Fruit fly (Drosophila melanogaster) whole organism, prepupa: Measurements from ENCODE around the gene htk.
A peak's percentile ranks its signal among the peaks of the same experiment; 100 is the strongest.

Source experiments
- CG11294 ChIP-seq: fragments of 200-800 bp; sonication (Bioruptor generic); IDR thresholded peaks from 2 replicates; pipeline ENCODE4 v1.3.6; 2022; ENCODE audit warnings: missing biosample characterization, missing genetic modification characterization
- CG11762 ChIP-seq: fragments of 200-800 bp; sonication (Bioruptor generic); optimal IDR thresholded peaks from 3 replicates; lab custom pipeline; 2016; ENCODE audit warnings: missing biosample characterization, missing genetic modification characterization; ENCODE audit not compliant: insufficient read depth
- CG16779 ChIP-seq: fragments of 200-800 bp; sonication (Bioruptor generic); optimal IDR thresholded peaks from 3 replicates; lab custom pipeline; 2017; ENCODE audit warnings: missing biosample characterization, mild to moderate bottlenecking, missing genetic modification characterization
- CG34406 ChIP-seq: fragments of 200-800 bp; sonication (Bioruptor generic); optimal IDR thresholded peaks from 3 replicates; lab custom pipeline; 2016; ENCODE audit warnings: missing biosample characterization, missing genetic modification characterization
- CG6163 ChIP-seq: fragments of 200-800 bp; sonication (Bioruptor generic); IDR thresholded peaks from 3 replicates; pipeline ENCODE4 v1.3.6; 2022; ENCODE audit warnings: missing biosample characterization, missing genetic modification characterization
- CG6808 ChIP-seq: fragments of 200-800 bp; sonication (Bioruptor generic); optimal IDR thresholded peaks from 3 replicates; lab custom pipeline; 2017; ENCODE audit warnings: missing biosample characterization, missing genetic modification characterization, mild to moderate bottlenecking, moderate library complexity, missing genetic modification reagents
- CG6854 ChIP-seq: fragments of 200-800 bp; sonication (Bioruptor generic); optimal IDR thresholded peaks from 2 replicates; lab custom pipeline; 2017; ENCODE audit warnings: missing biosample characterization, mild to moderate bottlenecking, missing genetic modification characterization
- CG7368 ChIP-seq: fragments of 200-800 bp; sonication (Bioruptor generic); optimal IDR thresholded peaks from 3 replicates; lab custom pipeline; 2016; ENCODE audit warnings: missing biosample characterization, missing genetic modification characterization
- CG8319 ChIP-seq: fragments of 200-800 bp; sonication (Bioruptor generic); optimal IDR thresholded peaks from 3 replicates; lab custom pipeline; 2016; ENCODE audit warnings: missing biosample characterization, missing genetic modification characterization
- CG9139 ChIP-seq: fragments of 200-800 bp; sonication (Bioruptor generic); optimal IDR thresholded peaks from 3 replicates; lab custom pipeline; 2017; ENCODE audit warnings: missing biosample characterization, mild to moderate bottlenecking, missing genetic modification characterization
- Eip78C ChIP-seq: fragments of 200-800 bp; sonication (Bioruptor generic); peaks from one replicate; lab custom pipeline; 2016; ENCODE audit warnings: missing biosample characterization, missing genetic modification characterization
- Eip93F ChIP-seq: fragments of 200-800 bp; sonication (Bioruptor generic); optimal IDR thresholded peaks from 2 replicates; lab custom pipeline; 2016; ENCODE audit warnings: missing biosample characterization, mild to moderate bottlenecking, missing genetic modification characterization
- Ets96B ChIP-seq: fragments of 200-800 bp; optimal IDR thresholded peaks from 2 replicates; lab custom pipeline; 2019; ENCODE audit warnings: missing biosample characterization, mild to moderate bottlenecking, missing genetic modification characterization, moderate library complexity
- Hr38 ChIP-seq: sonication (Bioruptor generic); optimal IDR thresholded peaks from 2 replicates; lab custom pipeline; 2016; ENCODE audit warnings: missing biosample characterization, missing genetic modification characterization
- Lpt ChIP-seq: fragments of 200-800 bp; sonication (Bioruptor generic); optimal IDR thresholded peaks from 3 replicates; lab custom pipeline; 2016; ENCODE audit warnings: missing biosample characterization, missing genetic modification characterization
- OdsH ChIP-seq: fragments of 200-800 bp; sonication (Bioruptor generic); optimal IDR thresholded peaks from 3 replicates; lab custom pipeline; 2016; ENCODE audit warnings: missing biosample characterization, missing genetic modification characterization
- Smox ChIP-seq: fragments of 200-800 bp; sonication (Bioruptor generic); optimal IDR thresholded peaks from 3 replicates; lab custom pipeline; 2016; ENCODE audit warnings: missing biosample characterization, missing genetic modification characterization
- Sox102F ChIP-seq: fragments of 200-800 bp; sonication (Bioruptor generic); optimal IDR thresholded peaks from 2 replicates; lab custom pipeline; 2016; ENCODE audit warnings: missing biosample characterization, mild to moderate bottlenecking, missing genetic modification characterization
- Sox14 ChIP-seq: fragments of 200-800 bp; sonication (Bioruptor generic); optimal IDR thresholded peaks from 3 replicates; lab custom pipeline; 2016; ENCODE audit warnings: missing biosample characterization, missing genetic modification characterization
- Sox15 ChIP-seq: fragments of 200-800 bp; sonication (Bioruptor generic); optimal IDR thresholded peaks from 3 replicates; lab custom pipeline; 2016; ENCODE audit warnings: missing biosample characterization, missing genetic modification characterization
- achi ChIP-seq: fragments of 200-800 bp; sonication (Bioruptor generic); optimal IDR thresholded peaks from 3 replicates; lab custom pipeline; 2016; ENCODE audit warnings: missing biosample characterization, missing genetic modification characterization
- dac ChIP-seq: fragments of 200-800 bp; sonication (Bioruptor generic); optimal IDR thresholded peaks from 2 replicates; lab custom pipeline; 2017; ENCODE audit warnings: missing biosample characterization, mild to moderate bottlenecking, missing genetic modification characterization
- fd85E ChIP-seq: fragments of 200-800 bp; sonication (Bioruptor generic); optimal IDR thresholded peaks from 3 replicates; lab custom pipeline; 2016; ENCODE audit warnings: missing biosample characterization, missing genetic modification characterization
- fkh ChIP-seq: fragments of 200-800 bp; sonication (Bioruptor generic); optimal IDR thresholded peaks from 3 replicates; lab custom pipeline; 2017; ENCODE audit warnings: missing biosample characterization, mild to moderate bottlenecking, missing genetic modification characterization, moderate library complexity
- net ChIP-seq: fragments of 200-800 bp; sonication (Bioruptor generic); optimal IDR thresholded peaks from 3 replicates; lab custom pipeline; 2016; ENCODE audit warnings: missing biosample characterization, missing genetic modification characterization
- pdm3 ChIP-seq: fragments of 200-800 bp; sonication (Bioruptor generic); optimal IDR thresholded peaks from 3 replicates; lab custom pipeline; 2016; ENCODE audit warnings: missing biosample characterization, missing genetic modification characterization
- salr ChIP-seq, 2 experiments: fragments of 200-800 bp; sonication (Bioruptor generic); optimal IDR thresholded peaks; 3 replicates each; lab custom pipeline; 2016 to 2018; ENCODE audit warnings: missing biosample characterization in 2 of 2, missing genetic modification characterization in 2 of 2, mild to moderate bottlenecking in 1 of 2
- spab ChIP-seq: fragments of 200-800 bp; sonication (Bioruptor generic); optimal IDR thresholded peaks from 2 replicates; lab custom pipeline; 2017; ENCODE audit warnings: missing biosample characterization, mild to moderate bottlenecking, missing genetic modification characterization, missing genetic modification reagents
- ss ChIP-seq, 2 experiments: fragments of 200-800 bp; sonication (Bioruptor generic); optimal IDR thresholded peaks; 2 replicates in 1 of 2; 3 replicates in 1 of 2; lab custom pipeline; 2017 to 2018; ENCODE audit warnings: mild to moderate bottlenecking in 2 of 2, missing biosample characterization in 2 of 2, missing genetic modification characterization in 2 of 2, moderate library complexity in 1 of 2
- svp ChIP-seq: fragments of 200-800 bp; sonication (Bioruptor generic); peaks from one replicate; lab custom pipeline; 2016; ENCODE audit warnings: missing biosample characterization, missing genetic modification characterization
- topi ChIP-seq: fragments of 200-800 bp; sonication (Bioruptor generic); optimal IDR thresholded peaks from 3 replicates; lab custom pipeline; 2016; ENCODE audit warnings: missing biosample characterization, missing genetic modification characterization
- vri ChIP-seq: fragments of 200-800 bp; sonication (Bioruptor generic); optimal IDR thresholded peaks from 3 replicates; lab custom pipeline; 2016; ENCODE audit warnings: missing biosample characterization, mild to moderate bottlenecking, missing genetic modification characterization

htk gene

dm6 chrX:18863748-18864482 lies 20.5 kb downstream of the htk start, which contains the start of the genes CG7326 and Dora (continued):
- no peak for TF ChIP-seq fd85E (GFP tag; lab: Kevin White, UChicago)
- TF ChIP-seq CG34406 (GFP tag; lab: Kevin White, UChicago): no peak
- TF ChIP-seq CG11762 (GFP tag; lab: Kevin White, UChicago): no peak

dm6 chrX:18864483-18865358 lies 21.3 kb downstream of the htk start:
- TF ChIP-seq CG6163 (GFP tag; lab: Robert Waterston, UW) (peak; percentile 54; the same call in 1 of the 3 replicates), Eip78C (GFP tag; lab: Kevin White, UChicago) (peak; percentile 53), CG8319 (GFP tag; lab: Kevin White, UChicago) (no peak), CG7368 (no peak), vri (GFP tag; lab: Kevin White, UChicago) (no peak), CG6854 (GFP tag; lab: Kevin White, UChicago) (peak; percentile 24), Lpt (GFP tag; lab: Kevin White, UChicago) (peak; percentile 0), fkh (GFP tag; lab: Kevin White, UChicago) (peak; percentile 45)
- TF ChIP-seq, all 60 proteins: peak for 5

- TF ChIP-seq Smox: no peak
- TF ChIP-seq CG6808: peak; percentile 63
- no peak for TF ChIP-seq Eip78C (GFP tag; lab: Kevin White, UChicago)
- TF ChIP-seq CG6163 (GFP tag; lab: Robert Waterston, UW): 0 out of 3 replicates have a peak, but pooled peaks have one; percentile 16
- TF ChIP-seq CG16779 (tag; lab: Kevin White, UChicago): no peak
- TF ChIP-seq ss (GFP tag; optimal IDR thresholded peaks at IDR 0.05; lab: Kevin White, UChicago): peak; percentile 77 to 81
- TF ChIP-seq Sox15 (GFP tag; lab: Kevin White, UChicago): no peak
- peak; percentile 10 for TF ChIP-seq spab (GFP tag; lab: Kevin White, UChicago)
- no peak for TF ChIP-seq Sox102F (GFP tag; lab: Kevin White, UChicago)
- no peak for TF ChIP-seq achi (GFP tag; lab: Kevin White, UChicago)
- TF ChIP-seq CG7368: no peak
- no peak for TF ChIP-seq net (GFP tag; lab: Kevin White, UChicago)
- TF ChIP-seq dac (GFP tag; lab: Kevin White, UChicago): no peak
- no peak for TF ChIP-seq CG34406 (GFP tag; lab: Kevin White, UChicago)
- no peak for TF ChIP-seq salr (GFP tag; optimal IDR thresholded peaks at IDR 0.05; lab: Kevin White, UChicago)
- no peak for TF ChIP-seq CG11762 (GFP tag; lab: Kevin White, UChicago)
- no peak for TF ChIP-seq Hr38 (GFP tag; lab: Kevin White, UChicago)
- no peak for TF ChIP-seq CG8319 (GFP tag; lab: Kevin White, UChicago)
- TF ChIP-seq Eip93F (GFP tag; lab: Kevin White, UChicago): no peak
- no peak for TF ChIP-seq Ets96B
- TF ChIP-seq CG11294 (GFP tag; lab: Robert Waterston, UW): no peak
- TF ChIP-seq Sox14 (GFP tag; lab: Kevin White, UChicago): peak; percentile 0
- peak; percentile 59 for TF ChIP-seq CG9139
- TF ChIP-seq pdm3: no peak
Observed at dm6 chrX:18866289-18866832, 22.9 kb downstream of the htk start.

- TF ChIP-seq OdsH (GFP tag; lab: Kevin White, UChicago) (no peak), topi (GFP tag; lab: Kevin White, UChicago) (no peak), svp (peak; percentile 61), ss (GFP tag; optimal IDR thresholded peaks at IDR 0.05; lab: Kevin White, UChicago) (peak in 1 of 2 experiments; percentile 31), Eip78C (GFP tag; lab: Kevin White, UChicago) (peak; percentile 49)
Observed at dm6 chrX:18868142-18868541, 24.7 kb downstream of the htk start.
